Worm (Caenorhabditis elegans) whole organism, young adult: ENCODE data around the gene unc-61.

Experiments
- B0261.1 ChIP-seq: sonication (generic microtip); optimal IDR thresholded peaks from 2 replicates; lab custom pipeline; 2016; ENCODE audit warnings: mild to moderate bottlenecking, missing genetic modification characterization, moderate library complexity, missing compliant biosample characterization
- F10E7.11 ChIP-seq: sonication (generic microtip); optimal IDR thresholded peaks from 2 replicates; lab custom pipeline; 2017; ENCODE audit warnings: mild to moderate bottlenecking, missing genetic modification characterization, moderate library complexity, missing compliant biosample characterization
- F23B12.7 ChIP-seq: sonication (generic microtip); optimal IDR thresholded peaks from 2 replicates; lab custom pipeline; 2017; ENCODE audit warnings: missing genetic modification characterization, mild to moderate bottlenecking, missing compliant biosample characterization, antibody characterized with exemption, moderate library complexity; ENCODE audit not compliant: insufficient read depth
- F33H1.4 ChIP-seq: fragments of 200-800 bp; sonication (Bioruptor generic); IDR thresholded peaks from 2 replicates; pipeline ENCODE4 v1.3.6; 2022; ENCODE audit warnings: missing genetic modification reagents, missing genetic modification characterization, missing compliant biosample characterization
- F39B2.1 ChIP-seq: fragments of 200-800 bp; sonication (Bioruptor generic); IDR thresholded peaks from 2 replicates; pipeline ENCODE4 v1.3.6; 2022; ENCODE audit warnings: missing genetic modification reagents, missing genetic modification characterization, missing compliant biosample characterization
- T26A5.8 ChIP-seq: sonication (generic microtip); optimal IDR thresholded peaks from 2 replicates; lab custom pipeline; 2016; ENCODE audit warnings: missing genetic modification characterization, missing compliant biosample characterization
- Y56A3A.18 ChIP-seq: fragments of 200-800 bp; sonication (Bioruptor generic); IDR thresholded peaks from 2 replicates; pipeline ENCODE4 v1.3.6; 2022; ENCODE audit warnings: missing genetic modification reagents, missing genetic modification characterization, missing compliant biosample characterization
- Y95B8A.8 ChIP-seq: fragments of 200-800 bp; sonication (Bioruptor generic); IDR thresholded peaks from 2 replicates; pipeline ENCODE4 v1.3.6; 2022; ENCODE audit warnings: missing genetic modification reagents, missing genetic modification characterization, missing compliant biosample characterization
- ZK185.1 ChIP-seq: sonication (generic microtip); optimal IDR thresholded peaks from 2 replicates; lab custom pipeline; 2016; ENCODE audit warnings: mild to moderate bottlenecking, missing genetic modification characterization, missing compliant biosample characterization; ENCODE audit not compliant: poor library complexity, severe bottlenecking
- ama-1 ChIP-seq, 3 experiments: fragments of 150-350 bp in 1 of 3; sonication (generic microtip) in 2 of 3; optimal IDR thresholded peaks; 2 replicates each; lab custom pipeline; 2014 to 2018; ENCODE audit warnings: missing biosample characterization in 2 of 3, missing genetic modification characterization in 2 of 3, missing genetic modification reagents in 2 of 3
- aptf-2 ChIP-seq: fragments of 200-800 bp; sonication (Bioruptor generic); conservative IDR thresholded peaks from 2 replicates; pipeline ENCODE4 v1.3.6; 2022; ENCODE audit warnings: missing genetic modification reagents, missing genetic modification characterization, missing compliant biosample characterization
- attf-5 ChIP-seq: fragments of 200-800 bp; sonication (Bioruptor generic); optimal IDR thresholded peaks from 2 replicates; lab custom pipeline; 2018; ENCODE audit warnings: mild to moderate bottlenecking, missing genetic modification characterization, missing compliant biosample characterization
- cebp-2 ChIP-seq: fragments of 200-800 bp; sonication (Bioruptor generic); IDR thresholded peaks from 2 replicates; pipeline ENCODE4 v1.3.6; 2022; ENCODE audit warnings: missing genetic modification characterization, missing compliant biosample characterization
- ceh-79 ChIP-seq: sonication (generic microtip); optimal IDR thresholded peaks from 2 replicates; lab custom pipeline; 2017; ENCODE audit warnings: mild to moderate bottlenecking, missing genetic modification characterization, missing compliant biosample characterization
- die-1 ChIP-seq: sonication (generic microtip); optimal IDR thresholded peaks from 2 replicates; lab custom pipeline; 2016; ENCODE audit warnings: missing genotype, mild to moderate bottlenecking, missing genetic modification characterization, missing compliant biosample characterization
- dox-1 ChIP-seq: fragments of 200-800 bp; sonication (Bioruptor generic); IDR thresholded peaks from 2 replicates; pipeline ENCODE4 v1.3.6; 2022; ENCODE audit warnings: missing genetic modification reagents, missing genetic modification characterization, missing compliant biosample characterization
- efl-1 ChIP-seq: fragments of 150-350 bp; optimal IDR thresholded peaks from 2 replicates; lab custom pipeline; 2014; ENCODE audit warnings: missing biosample characterization, missing genetic modification reagents, missing genetic modification characterization
- ekl-4 ChIP-seq: fragments of 200-800 bp; sonication (Bioruptor generic); IDR thresholded peaks from 2 replicates; pipeline ENCODE4 v1.3.6; 2022; ENCODE audit warnings: missing genetic modification reagents, missing genetic modification characterization, missing compliant biosample characterization
- ets-4 ChIP-seq: fragments of 200-800 bp; sonication (Bioruptor generic); optimal IDR thresholded peaks from 2 replicates; lab custom pipeline; 2018; ENCODE audit warnings: mild to moderate bottlenecking, missing genetic modification characterization, missing compliant biosample characterization
- gei-17 ChIP-seq: fragments of 200-800 bp; sonication (Bioruptor generic); optimal IDR thresholded peaks from 2 replicates; lab custom pipeline; 2018; ENCODE audit warnings: mild to moderate bottlenecking, missing genetic modification characterization, missing compliant biosample characterization
- lin-26 ChIP-seq: fragments of 200-800 bp; sonication (Bioruptor generic); IDR thresholded peaks from 2 replicates; pipeline ENCODE4 v1.3.6; 2022; ENCODE audit warnings: missing genetic modification reagents, missing genetic modification characterization, missing compliant biosample characterization
- lin-35 ChIP-seq, 3 experiments: fragments of 150-350 bp in 2 of 3; sonication (generic microtip) in 1 of 3; optimal IDR thresholded peaks; 2 replicates each; lab custom pipeline; 2014 to 2018; ENCODE audit warnings: missing biosample characterization in 3 of 3, missing genetic modification characterization in 3 of 3, missing genetic modification reagents in 3 of 3
- lin-54 ChIP-seq: fragments of 200-800 bp; sonication (Bioruptor generic); optimal IDR thresholded peaks from 2 replicates; lab custom pipeline; 2018; ENCODE audit warnings: mild to moderate bottlenecking, missing genetic modification characterization, missing compliant biosample characterization
- lsl-1 ChIP-seq: fragments of 200-800 bp; sonication (Bioruptor generic); optimal IDR thresholded peaks from 2 replicates; lab custom pipeline; 2018; ENCODE audit warnings: mild to moderate bottlenecking, missing genetic modification characterization, moderate library complexity, missing compliant biosample characterization
- lsy-27 ChIP-seq: sonication (generic microtip); optimal IDR thresholded peaks from 2 replicates; lab custom pipeline; 2017; ENCODE audit warnings: missing genetic modification characterization, mild to moderate bottlenecking, missing compliant biosample characterization, antibody characterized with exemption, missing genotype, borderline replicate concordance; ENCODE audit not compliant: insufficient read depth
- madf-10 ChIP-seq: sonication (generic microtip); optimal IDR thresholded peaks from 2 replicates; lab custom pipeline; 2016; ENCODE audit warnings: mild to moderate bottlenecking, missing genetic modification characterization, missing compliant biosample characterization
- madf-3 ChIP-seq: fragments of 200-800 bp; sonication (Bioruptor generic); IDR thresholded peaks from 2 replicates; pipeline ENCODE4 v1.3.6; 2022; ENCODE audit warnings: missing genetic modification reagents, missing genetic modification characterization, missing compliant biosample characterization
- madf-6 ChIP-seq: fragments of 200-800 bp; sonication (Bioruptor generic); IDR thresholded peaks from 2 replicates; pipeline ENCODE4 v1.3.6; 2022; ENCODE audit warnings: missing genetic modification reagents, missing genetic modification characterization, missing compliant biosample characterization
- madf-8 ChIP-seq: fragments of 200-800 bp; sonication (Bioruptor generic); conservative IDR thresholded peaks from 2 replicates; pipeline ENCODE4 v1.3.6; 2022; ENCODE audit warnings: missing genetic modification reagents, missing genetic modification characterization, missing compliant biosample characterization
- mxl-1 ChIP-seq: sonication (generic microtip); optimal IDR thresholded peaks from 2 replicates; lab custom pipeline; 2016; ENCODE audit warnings: missing genetic modification characterization, missing compliant biosample characterization
- nfya-2 ChIP-seq: fragments of 200-800 bp; sonication (Bioruptor generic); IDR thresholded peaks from 2 replicates; pipeline ENCODE4 v1.3.6; 2022; ENCODE audit warnings: missing genetic modification reagents, missing genetic modification characterization, missing compliant biosample characterization
- nfyb-1 ChIP-seq: fragments of 200-800 bp; sonication (Bioruptor generic); IDR thresholded peaks from 2 replicates; pipeline ENCODE4 v1.3.6; 2022; ENCODE audit warnings: missing genetic modification reagents, missing genetic modification characterization, missing compliant biosample characterization
- nhr-80 ChIP-seq: sonication (generic microtip); optimal IDR thresholded peaks from 2 replicates; lab custom pipeline; 2016; ENCODE audit warnings: missing genetic modification characterization, missing compliant biosample characterization
- nhr-90 ChIP-seq: sonication (generic microtip); optimal IDR thresholded peaks from 2 replicates; lab custom pipeline; 2016; ENCODE audit warnings: missing genotype, mild to moderate bottlenecking, missing genetic modification characterization, missing compliant biosample characterization
- rcor-1 ChIP-seq: fragments of 200-800 bp; sonication (Bioruptor generic); IDR thresholded peaks from 2 replicates; pipeline ENCODE4 v1.3.6; 2022; ENCODE audit warnings: missing genetic modification reagents, missing genetic modification characterization, missing compliant biosample characterization
- repo-1 ChIP-seq: sonication (generic microtip); optimal IDR thresholded peaks from 2 replicates; lab custom pipeline; 2017; ENCODE audit warnings: mild to moderate bottlenecking, missing genetic modification characterization, missing compliant biosample characterization
- snpc-3.4 ChIP-seq: sonication (generic microtip); optimal IDR thresholded peaks from 2 replicates; lab custom pipeline; 2017; ENCODE audit warnings: missing genetic modification characterization, mild to moderate bottlenecking, missing compliant biosample characterization, antibody characterized with exemption, moderate library complexity, missing genotype, missing genetic modification reagents
- snpc-4 ChIP-seq, 5 experiments: fragments of 150-350 bp in 1 of 5; sonication (generic microtip) in 4 of 5; optimal IDR thresholded peaks; 2 replicates each; lab custom pipeline; 2014 to 2018; ENCODE audit warnings: missing genetic modification characterization in 5 of 5, missing biosample characterization in 3 of 5, antibody characterized with exemption in 2 of 5, mild to moderate bottlenecking in 2 of 5, missing compliant biosample characterization in 2 of 5, missing genotype in 2 of 5, moderate library complexity in 2 of 5, missing genetic modification reagents in 1 of 5
- xnd-1 ChIP-seq: sonication (generic microtip); optimal IDR thresholded peaks from 2 replicates; lab custom pipeline; 2016; ENCODE audit warnings: missing genotype, missing genetic modification reagents, missing genetic modification characterization, missing compliant biosample characterization
- zim-3 ChIP-seq: sonication (generic microtip); optimal IDR thresholded peaks from 2 replicates; lab custom pipeline; 2017; ENCODE audit warnings: mild to moderate bottlenecking, missing genetic modification characterization, moderate library complexity, missing compliant biosample characterization
- ztf-3 ChIP-seq: fragments of 200-800 bp; sonication (Bioruptor generic); optimal IDR thresholded peaks from 2 replicates; lab custom pipeline; 2018; ENCODE audit warnings: mild to moderate bottlenecking, missing genetic modification characterization, missing compliant biosample characterization

unc-61 gene

DNA sequence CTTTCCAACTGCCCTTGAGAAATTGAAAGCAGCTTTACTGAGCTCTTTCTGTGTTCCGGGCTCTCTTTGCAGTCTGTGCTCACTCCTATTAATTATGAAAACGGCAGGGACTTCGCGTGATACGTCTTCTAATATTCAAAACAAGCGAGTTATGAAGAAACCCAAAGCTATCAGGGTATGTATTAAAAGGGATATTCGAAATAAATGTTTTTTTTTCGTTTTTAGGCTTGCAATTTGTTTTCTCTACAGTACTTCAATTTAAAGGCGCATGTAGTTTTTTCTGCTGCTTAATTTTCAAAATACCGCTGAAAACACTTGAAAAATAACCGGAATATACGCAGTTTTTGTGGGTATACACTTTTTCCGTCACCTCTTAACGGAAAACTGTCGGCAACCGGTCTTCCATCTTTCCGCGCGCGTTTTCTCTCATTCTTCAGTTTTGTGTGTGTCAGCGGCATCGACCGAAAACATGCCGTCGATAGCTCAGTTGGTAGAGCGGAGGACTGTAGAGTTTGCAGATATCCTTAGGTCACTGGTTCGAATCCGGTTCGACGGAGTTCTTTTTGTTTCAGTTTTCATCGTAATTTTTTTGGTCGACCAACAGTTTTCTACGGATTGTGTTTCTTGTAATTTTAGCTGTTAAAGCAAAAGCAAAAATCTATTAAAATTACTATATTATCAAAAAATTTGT, 44.8 kb downstream of the unc-61 start, which contains the start of gene gasr-8 (continued):
- TF ChIP-seq nfyb-1 (GFP tag; lab: Robert Waterston, UW) (peak; percentile 76), ama-1 (optimal IDR thresholded peaks at IDR 0.05; lab: Kevin White, UChicago) (no peak), ama-1 (GFP tag; optimal IDR thresholded peaks at IDR 0.05; lab: Kevin White, UChicago) (peak in 1 of 2 experiments; percentile 51), ets-4 (no peak), ekl-4 (peak; percentile 23; the same call in 1 of the 2 replicates), madf-10 (tag; lab: Kevin White, UChicago) (peak; percentile 28), F33H1.4 (GFP tag; lab: Robert Waterston, UW) (peak; percentile 8; the same call in 1 of the 2 replicates), Y56A3A.18 (no peak), madf-3 (0 out of 2 replicates have a peak, but pooled peaks have one; percentile 4), attf-5 (GFP tag; lab: Kevin White, UChicago) (no peak), die-1 (tag; lab: Kevin White, UChicago) (peak; percentile 48), efl-1 (GFP tag; lab: Kevin White, UChicago) (no peak), snpc-3.4 (peak; percentile 29), snpc-4 (GFP tag; optimal IDR thresholded peaks at IDR 0.05; lab: Kevin White, UChicago) (no peak), snpc-4 (tag; optimal IDR thresholded peaks at IDR 0.05; lab: Kevin White, UChicago) (peak in 2 of 4 experiments; percentile 27 to 34), lin-35 (GFP tag; optimal IDR thresholded peaks at IDR 0.05; lab: Kevin White, UChicago) (no peak), lin-54 (GFP tag; lab: Kevin White, UChicago) (peak; percentile 26), madf-6 (GFP tag; lab: Robert Waterston, UW) (peak; percentile 66), lin-26 (peak; percentile 80), F39B2.1 (GFP tag; lab: Robert Waterston, UW) (no peak), B0261.1 (tag; lab: Kevin White, UChicago) (peak; percentile 85)

DNA sequence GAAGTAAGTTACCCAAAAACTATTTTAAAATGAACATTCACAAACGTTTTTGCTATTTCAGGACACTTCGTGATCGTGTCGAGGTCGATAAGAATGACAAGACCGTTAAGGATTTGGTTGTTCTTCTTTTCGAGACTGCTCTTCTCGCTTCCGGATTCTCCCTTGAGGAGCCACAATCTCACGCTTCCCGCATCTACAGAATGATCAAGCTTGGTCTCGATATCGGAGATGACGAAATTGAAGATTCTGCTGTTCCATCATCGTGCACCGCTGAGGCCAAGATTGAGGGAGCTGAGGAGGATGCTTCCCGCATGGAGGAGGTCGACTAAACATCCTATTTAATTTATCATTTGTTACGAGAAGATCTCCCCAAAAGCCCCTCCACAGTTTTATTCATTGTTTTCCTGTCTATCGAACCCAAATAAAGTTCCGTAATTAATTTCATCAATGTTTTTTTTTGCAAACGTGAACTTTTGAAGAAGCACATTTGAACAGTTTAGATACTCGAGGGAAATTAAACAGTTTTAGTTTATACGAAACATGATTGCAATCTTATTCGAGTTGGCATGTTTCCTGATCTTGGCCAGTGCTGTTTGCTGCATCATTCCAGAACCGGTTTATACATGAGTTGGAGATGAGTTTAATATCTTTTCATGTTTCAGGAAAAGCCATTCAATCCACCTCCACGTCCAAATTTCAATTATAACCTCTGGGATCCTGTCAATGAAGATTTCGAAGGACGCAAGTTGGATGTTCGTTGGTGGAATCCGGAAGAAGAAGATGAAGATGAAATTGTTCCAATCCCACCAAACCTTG, 45.7 kb downstream of the unc-61 start, which contains the start of gene C47E8.11:
Gene C47E8.11, plus strand, starts transcription at position 520 of the 816 bp plus-strand sequence.
- no peak; the same call in 1 of the 2 replicates for TF ChIP-seq madf-8
- TF ChIP-seq madf-6 (GFP tag; lab: Robert Waterston, UW), result peak; percentile 84
- 0 out of 2 replicates have a peak, but pooled peaks have one; percentile 40 for TF ChIP-seq cebp-2 (GFP tag; lab: Robert Waterston, UW)
- no peak; the same call in 1 of the 2 replicates for TF ChIP-seq Y95B8A.8 (GFP tag; lab: Robert Waterston, UW)
- peak; percentile 85 for TF ChIP-seq F10E7.11 (tag; lab: Kevin White, UChicago)
- peak; percentile 30 for TF ChIP-seq rcor-1
- TF ChIP-seq ZK185.1, result peak; percentile 64
- TF ChIP-seq dox-1 (GFP tag; lab: Robert Waterston, UW), result peak; percentile 76
- TF ChIP-seq xnd-1 (tag; lab: Kevin White, UChicago), result peak; percentile 23
- peak; percentile 50 for TF ChIP-seq zim-3
- peak; percentile 92 for TF ChIP-seq ama-1 (optimal IDR thresholded peaks at IDR 0.05; lab: Kevin White, UChicago)
- TF ChIP-seq ama-1 (GFP tag; optimal IDR thresholded peaks at IDR 0.05; lab: Kevin White, UChicago), result peak; percentile 57 to 77
- TF ChIP-seq nhr-90 (tag; lab: Kevin White, UChicago), result no peak
- TF ChIP-seq aptf-2 (GFP tag; lab: Robert Waterston, UW), result no peak
- TF ChIP-seq ztf-3 (GFP tag; lab: Kevin White, UChicago), result no peak
- TF ChIP-seq snpc-4 (GFP tag; optimal IDR thresholded peaks at IDR 0.05; lab: Kevin White, UChicago), result peak; percentile 3
- TF ChIP-seq snpc-4 (tag; optimal IDR thresholded peaks at IDR 0.05; lab: Kevin White, UChicago), result peak in 2 of 4 experiments; percentile 39 to 74
- TF ChIP-seq repo-1 (tag; lab: Kevin White, UChicago), result peak; percentile 80
- no peak for TF ChIP-seq T26A5.8 (tag; lab: Kevin White, UChicago)
- TF ChIP-seq F33H1.4 (GFP tag; lab: Robert Waterston, UW), result peak; percentile 36; the same call in 1 of the 2 replicates
- no peak for TF ChIP-seq lsy-27 (tag; lab: Kevin White, UChicago)
- peak; percentile 52 for TF ChIP-seq lsl-1 (GFP tag; lab: Kevin White, UChicago)
- TF ChIP-seq nfya-2 (GFP tag; lab: Robert Waterston, UW), result peak; percentile 84; the same call in 1 of the 2 replicates
- TF ChIP-seq F23B12.7 (tag; lab: Kevin White, UChicago), result peak; percentile 44
- TF ChIP-seq madf-10 (tag; lab: Kevin White, UChicago), result peak; percentile 60
- peak; percentile 80 for TF ChIP-seq ceh-79 (tag; lab: Kevin White, UChicago)
- TF ChIP-seq lin-54 (GFP tag; lab: Kevin White, UChicago), result peak; percentile 64
- peak; percentile 32 for TF ChIP-seq nhr-80 (tag; lab: Kevin White, UChicago)
- peak; percentile 46 for TF ChIP-seq ets-4
- TF ChIP-seq gei-17 (GFP tag; lab: Kevin White, UChicago), result peak; percentile 42
- TF ChIP-seq mxl-1 (tag; lab: Kevin White, UChicago), result no peak
